Fruit fly (Drosophila melanogaster): ENCODE results near the gene Elp1.

Elp1 gene

DNA sequence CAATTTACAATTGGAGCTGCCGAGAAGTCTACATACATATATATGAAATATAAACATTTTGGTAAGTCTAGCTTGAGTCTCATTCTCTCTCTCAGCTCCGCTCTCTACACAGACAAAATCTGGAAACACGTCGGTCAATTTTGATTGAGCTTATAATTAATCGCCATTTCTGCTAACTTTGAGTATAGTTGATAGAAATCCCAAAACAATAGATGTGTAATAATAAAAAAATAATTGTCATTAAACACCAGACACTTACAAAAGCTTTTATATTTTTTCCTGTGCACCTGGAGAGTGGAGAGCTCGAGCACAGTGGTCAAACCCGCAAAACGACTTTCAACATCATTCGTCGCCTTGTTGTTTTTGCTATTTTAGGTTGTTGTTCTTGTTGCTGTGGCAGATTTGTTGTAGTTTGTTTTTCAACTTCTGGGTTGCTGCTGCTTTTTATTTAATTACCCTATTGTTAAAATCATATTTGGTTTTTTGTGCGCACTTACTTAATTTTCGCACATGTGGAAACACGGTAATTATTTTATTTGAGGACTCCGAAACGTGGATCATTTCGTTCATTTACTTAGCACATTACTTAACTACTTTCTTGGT lies 5.9 kb downstream of the Elp1 start (continued):
- TF ChIP-seq CG11560 (tag; IDR thresholded peaks at IDR 0.05) (peak; percentile 85), CG4282 (GFP tag; optimal IDR thresholded peaks at IDR 0.05) (peak; percentile 87), CG10979 (tag; optimal IDR thresholded peaks at IDR 0.05) (peak; percentile 95), stc (GFP tag; IDR thresholded peaks at IDR 0.05) (peak; percentile 96), CG10209 (GFP tag; optimal IDR thresholded peaks at IDR 0.05) (peak; percentile 95), CG8924 (tag; optimal IDR thresholded peaks at IDR 0.05) (peak; percentile 97), gfzf (GFP tag; optimal IDR thresholded peaks at IDR 0.05) (no peak), exex (tag; optimal IDR thresholded peaks at IDR 0.05) (peak; percentile 79), cad (GFP tag; optimal IDR thresholded peaks at IDR 0.05) (no peak), ash1 (GFP tag; optimal IDR thresholded peaks at IDR 0.05) (peak; percentile 84), trh (GFP tag; optimal IDR thresholded peaks at IDR 0.05) (peak; percentile 91), jumu (GFP tag; optimal IDR thresholded peaks at IDR 0.05) (peak; percentile 93), CG11093 (GFP tag; IDR thresholded peaks at IDR 0.05) (peak; percentile 90), Sry-δ (GFP tag; optimal IDR thresholded peaks at IDR 0.05) (peak; percentile 57), CG6689 (GFP tag; IDR thresholded peaks at IDR 0.05) (peak; percentile 96), MTF-1 (GFP tag; optimal IDR thresholded peaks at IDR 0.05; ENCODE audit: borderline replicate concordance) (peak; percentile 92), rib (GFP tag; IDR thresholded peaks at IDR 0.05) (peak; percentile 97), ara (GFP tag; IDR thresholded peaks at IDR 0.05) (peak; percentile 95), zen (tag; optimal IDR thresholded peaks at IDR 0.05) (peak; percentile 90), CG14860 (GFP tag; IDR thresholded peaks at IDR 0.05; ENCODE audit: partially characterized antibody) (no peak), CG1832 (GFP tag; optimal IDR thresholded peaks at IDR 0.05) (no peak), HHEX (GFP tag; optimal IDR thresholded peaks at IDR 0.05) (peak; percentile 97), CG4360 (GFP tag; IDR thresholded peaks at IDR 0.05) (peak; percentile 78), CG6272 (GFP tag; IDR thresholded peaks at IDR 0.05) (peak; percentile 95), Eip74EF (GFP tag; optimal IDR thresholded peaks at IDR 0.05) (peak in 1 of 2 experiments; percentile 90), sens-2 (GFP tag; IDR thresholded peaks at IDR 0.05) (peak; percentile 91), pan (optimal IDR thresholded peaks at IDR 0.05) (no peak), pan (GFP tag; optimal IDR thresholded peaks at IDR 0.05 in 1 of 2, IDR thresholded peaks at IDR 0.05 in 1 of 2) (peak in 1 of 2 experiments; percentile 98), ftz-f1 (GFP tag; optimal IDR thresholded peaks at IDR 0.05) (peak; percentile 53), so (GFP tag; IDR thresholded peaks at IDR 0.05) (peak; percentile 97), ap (GFP tag; IDR thresholded peaks at IDR 0.05) (peak; percentile 93), CG17612 (GFP tag; IDR thresholded peaks at IDR 0.05) (peak; percentile 94), Pdp1 (GFP tag; optimal IDR thresholded peaks at IDR 0.05) (peak; percentile 95 to 97), Hsf (GFP tag; optimal IDR thresholded peaks at IDR 0.05) (peak; percentile 97), CG1602 (GFP tag; optimal IDR thresholded peaks at IDR 0.05) (peak; percentile 94), NK7.1 (GFP tag; optimal IDR thresholded peaks at IDR 0.05) (peak; percentile 91), CTCF (GFP tag; optimal IDR thresholded peaks at IDR 0.05) (peak; percentile 53), kah (GFP tag; optimal IDR thresholded peaks at IDR 0.05) (peak; percentile 86), Meics (GFP tag; optimal IDR thresholded peaks at IDR 0.05) (peak; percentile 96), en (GFP tag; optimal IDR thresholded peaks at IDR 0.05) (peak; percentile 88), CG3163 (GFP tag; optimal IDR thresholded peaks at IDR 0.05) (peak; percentile 68), CG18599 (GFP tag; optimal IDR thresholded peaks at IDR 0.05) (peak; percentile 97), hth (optimal IDR thresholded peaks at IDR 0.05) (no peak), CG8089 (GFP tag; optimal IDR thresholded peaks at IDR 0.05) (peak; percentile 90), aop (GFP tag; IDR thresholded peaks at IDR 0.05) (peak; percentile 83), Asciz (GFP tag; optimal IDR thresholded peaks at IDR 0.05) (peak; percentile 93), CG7372 (GFP tag; IDR thresholded peaks at IDR 0.05) (peak; percentile 95), CG8281 (tag; optimal IDR thresholded peaks at IDR 0.05) (peak; percentile 83), CG4328 (GFP tag; optimal IDR thresholded peaks at IDR 0.05) (peak; percentile 76), CG30431 (GFP tag; optimal IDR thresholded peaks at IDR 0.05) (peak; percentile 93), bsh (GFP tag; optimal IDR thresholded peaks at IDR 0.05) (peak; percentile 98)
